Worm (Caenorhabditis elegans) whole organism, L2 larva: ENCODE measurements around the gene ZK180.6.

Source experiments
- F13H6.1 ChIP-seq: sonication (generic microtip); optimal IDR thresholded peaks from 2 replicates; lab custom pipeline; 2016; ENCODE audit warnings: missing genetic modification characterization, missing compliant biosample characterization
- ama-1 ChIP-seq: fragments of 150-350 bp; optimal IDR thresholded peaks from 2 replicates; lab custom pipeline; 2018; ENCODE audit warnings: inconsistent platforms
- blmp-1 ChIP-seq: sonication (generic microtip); optimal IDR thresholded peaks from 2 replicates; lab custom pipeline; 2017; ENCODE audit warnings: missing genetic modification characterization, mild to moderate bottlenecking, missing compliant biosample characterization, antibody characterized with exemption, moderate library complexity; ENCODE audit not compliant: insufficient read depth
- ceh-82 ChIP-seq: fragments of 150-350 bp; optimal IDR thresholded peaks from 2 replicates; lab custom pipeline; 2014; ENCODE audit warnings: missing biosample characterization, missing genetic modification characterization
- fos-1 ChIP-seq: fragments of 150-350 bp; optimal IDR thresholded peaks from 2 replicates; lab custom pipeline; 2014; ENCODE audit warnings: missing biosample characterization, missing genetic modification characterization
- lin-13 ChIP-seq: fragments of 150-350 bp; optimal IDR thresholded peaks from 2 replicates; lab custom pipeline; 2014; ENCODE audit warnings: missing biosample characterization, missing genetic modification reagents, missing genetic modification characterization
- mab-5 ChIP-seq: fragments of 150-350 bp; optimal IDR thresholded peaks from 2 replicates; lab custom pipeline; 2014; ENCODE audit warnings: missing biosample characterization, missing genetic modification characterization
- nhr-6 ChIP-seq: fragments of 150-350 bp; optimal IDR thresholded peaks from 2 replicates; lab custom pipeline; 2014; ENCODE audit warnings: missing biosample characterization, missing genetic modification characterization
- nhr-77 ChIP-seq: fragments of 150-350 bp; optimal IDR thresholded peaks from 2 replicates; lab custom pipeline; 2014; ENCODE audit warnings: missing biosample characterization, missing genetic modification characterization
- snpc-4 ChIP-seq: fragments of 150-350 bp; optimal IDR thresholded peaks from 2 replicates; lab custom pipeline; 2014; ENCODE audit warnings: missing biosample characterization, missing genetic modification characterization
- unc-39 ChIP-seq: fragments of 150-350 bp; optimal IDR thresholded peaks from 2 replicates; lab custom pipeline; 2014; ENCODE audit warnings: missing biosample characterization, missing genetic modification characterization
- unc-55 ChIP-seq: fragments of 150-350 bp; sonication (generic microtip); optimal IDR thresholded peaks from 3 replicates; lab custom pipeline; 2014; ENCODE audit warnings: missing biosample characterization, missing genetic modification reagents, missing genetic modification characterization
- ztf-1 ChIP-seq: fragments of 200-800 bp; sonication (Bioruptor generic); conservative IDR thresholded peaks from 2 replicates; pipeline ENCODE4 v1.3.6; 2022; ENCODE audit warnings: missing genetic modification characterization, missing compliant biosample characterization
- ztf-11 ChIP-seq: sonication (generic microtip); optimal IDR thresholded peaks from 2 replicates; lab custom pipeline; 2017; ENCODE audit warnings: missing biosample characterization, missing genetic modification characterization

ce11 chrIV:4517066-4517465, 7.8 kb downstream of the ZK180.6 start, which contains the start of gene ZK180.5:
- TF ChIP-seq mab-5 (tag; lab: Kevin White, UChicago) (no peak), unc-39 (tag; lab: Kevin White, UChicago) (no peak), ceh-82 (tag; lab: Kevin White, UChicago) (no peak), snpc-4 (tag; lab: Kevin White, UChicago) (no peak), unc-55 (no peak), F13H6.1 (tag; lab: Kevin White, UChicago) (no peak), ztf-11 (tag; lab: Kevin White, UChicago) (no peak), nhr-77 (tag; lab: Kevin White, UChicago) (no peak), ztf-1 (GFP tag; lab: Robert Waterston, UW) (no peak), blmp-1 (tag; lab: Kevin White, UChicago) (no peak), nhr-6 (tag; lab: Kevin White, UChicago) (no peak), lin-13 (GFP tag; lab: Kevin White, UChicago) (no peak), fos-1 (tag; lab: Kevin White, UChicago) (no peak), ama-1 (lab: Kevin White, UChicago) (no peak)
